Fruit fly (Drosophila melanogaster) whole organism, embryonic: Measurements from ENCODE around the gene CG32196.

Experiments used
- Abd-B ChIP-seq: fragments of 200-800 bp; sonication (Bioruptor generic); optimal IDR thresholded peaks from 2 replicates; lab custom pipeline; 2018; ENCODE audit warnings: missing biosample characterization, mild to moderate bottlenecking, missing genetic modification characterization, moderate library complexity
- B-H2 ChIP-seq: fragments of 200-800 bp; sonication (Bioruptor generic); optimal IDR thresholded peaks from 2 replicates; lab custom pipeline; 2018; ENCODE audit warnings: missing biosample characterization, mild to moderate bottlenecking, missing genetic modification characterization
- CG10209 ChIP-seq: fragments of 200-800 bp; sonication (Bioruptor generic); optimal IDR thresholded peaks from 3 replicates; lab custom pipeline; 2017; ENCODE audit warnings: missing biosample characterization, mild to moderate bottlenecking, missing genetic modification characterization, missing genetic modification reagents
- CG10366 ChIP-seq: fragments of 200-800 bp; sonication (Bioruptor generic); IDR thresholded peaks from 2 replicates; pipeline ENCODE4 v1.3.6; 2022; ENCODE audit warnings: missing biosample characterization, missing genetic modification characterization
- CG10979 ChIP-seq: fragments of 200-800 bp; sonication (Bioruptor generic); optimal IDR thresholded peaks from 2 replicates; lab custom pipeline; 2018; ENCODE audit warnings: missing biosample characterization, mild to moderate bottlenecking, missing genetic modification characterization, moderate library complexity
- CG11504 ChIP-seq: fragments of 200-800 bp; sonication (Bioruptor generic); optimal IDR thresholded peaks from 3 replicates; lab custom pipeline; 2019; ENCODE audit warnings: missing biosample characterization, mild to moderate bottlenecking, missing genetic modification characterization, moderate library complexity
- CG11723 ChIP-seq: fragments of 200-800 bp; sonication (Bioruptor generic); optimal IDR thresholded peaks from 2 replicates; lab custom pipeline; 2017; ENCODE audit warnings: missing biosample characterization, mild to moderate bottlenecking, missing genetic modification characterization
- CG12155 ChIP-seq: fragments of 200-800 bp; sonication (Bioruptor generic); optimal IDR thresholded peaks from 3 replicates; lab custom pipeline; 2016; ENCODE audit warnings: missing biosample characterization, missing genetic modification characterization
- CG13123 ChIP-seq: fragments of 200-800 bp; sonication (Bioruptor generic); optimal IDR thresholded peaks from 2 replicates; lab custom pipeline; 2016; ENCODE audit warnings: missing biosample characterization, missing genetic modification characterization
- CG15514 ChIP-seq: fragments of 200-800 bp; sonication (Bioruptor generic); optimal IDR thresholded peaks from 3 replicates; lab custom pipeline; 2017; ENCODE audit warnings: missing biosample characterization, missing genetic modification characterization, mild to moderate bottlenecking, moderate library complexity, missing genetic modification reagents
- CG15696 ChIP-seq: fragments of 200-800 bp; sonication (Bioruptor generic); optimal IDR thresholded peaks from 2 replicates; lab custom pipeline; 2019; ENCODE audit warnings: missing biosample characterization, mild to moderate bottlenecking, missing genetic modification characterization, moderate library complexity
- CG17361 ChIP-seq: fragments of 200-800 bp; sonication (Bioruptor generic); IDR thresholded peaks from 3 replicates; pipeline ENCODE4 v1.3.6; 2022; ENCODE audit warnings: missing biosample characterization, missing genetic modification characterization
- CG2120 ChIP-seq: fragments of 200-800 bp; sonication (Bioruptor generic); optimal IDR thresholded peaks from 3 replicates; lab custom pipeline; 2016; ENCODE audit warnings: missing biosample characterization, missing genetic modification characterization
- CG3065 ChIP-seq: fragments of 200-800 bp; sonication (Bioruptor generic); optimal IDR thresholded peaks from 2 replicates; lab custom pipeline; 2016; ENCODE audit warnings: missing biosample characterization, missing genetic modification characterization
- CG4404 ChIP-seq: fragments of 200-800 bp; sonication (Bioruptor generic); IDR thresholded peaks from 2 replicates; pipeline ENCODE4 v1.3.6; 2022; ENCODE audit warnings: missing biosample characterization, missing genetic modification characterization
- CG5245 ChIP-seq: fragments of 200-800 bp; sonication (Bioruptor generic); optimal IDR thresholded peaks from 3 replicates; lab custom pipeline; 2016; ENCODE audit warnings: missing biosample characterization, missing genetic modification characterization
- CG6689 ChIP-seq: fragments of 200-800 bp; sonication (Bioruptor generic); IDR thresholded peaks from 2 replicates; pipeline ENCODE4 v1.3.6; 2022; ENCODE audit warnings: missing biosample characterization, missing genetic modification characterization
- CG7372 ChIP-seq: fragments of 200-800 bp; sonication (Bioruptor generic); IDR thresholded peaks from 2 replicates; pipeline ENCODE4 v1.3.6; 2022; ENCODE audit warnings: missing biosample characterization, missing genetic modification characterization
- CG7839 ChIP-seq: fragments of 200-800 bp; sonication (Bioruptor generic); optimal IDR thresholded peaks from 3 replicates; lab custom pipeline; 2018; ENCODE audit warnings: missing biosample characterization, mild to moderate bottlenecking, missing genetic modification characterization, moderate library complexity
- CG8388 ChIP-seq: fragments of 200-800 bp; sonication (Bioruptor generic); optimal IDR thresholded peaks from 2 replicates; lab custom pipeline; 2019; ENCODE audit warnings: missing biosample characterization, mild to moderate bottlenecking, missing genetic modification characterization, moderate library complexity
- CG9609 ChIP-seq: fragments of 200-800 bp; sonication (Bioruptor generic); optimal IDR thresholded peaks from 3 replicates; lab custom pipeline; 2016; ENCODE audit warnings: missing biosample characterization, missing genetic modification characterization
- CG9797 ChIP-seq: fragments of 200-800 bp; sonication (Bioruptor generic); optimal IDR thresholded peaks from 3 replicates; lab custom pipeline; 2018; ENCODE audit warnings: missing biosample characterization, mild to moderate bottlenecking, missing genetic modification characterization
- CG9876 ChIP-seq: fragments of 200-800 bp; sonication (Bioruptor generic); optimal IDR thresholded peaks from 2 replicates; lab custom pipeline; 2016; ENCODE audit warnings: missing biosample characterization, missing genetic modification characterization
- CkIIα-i1 ChIP-seq: fragments of 200-800 bp; sonication (Bioruptor generic); IDR thresholded peaks from 2 replicates; pipeline ENCODE4 v1.3.6; 2022; ENCODE audit warnings: missing biosample characterization, missing genetic modification characterization
- CrebB ChIP-seq: fragments of 200-800 bp; sonication (Bioruptor generic); optimal IDR thresholded peaks from 3 replicates; lab custom pipeline; 2018; ENCODE audit warnings: missing biosample characterization, mild to moderate bottlenecking, missing genetic modification characterization
- Doc2 ChIP-seq: fragments of 200-800 bp; sonication (Bioruptor generic); IDR thresholded peaks from 2 replicates; pipeline ENCODE4 v1.3.6; 2022; ENCODE audit warnings: missing biosample characterization, missing genetic modification characterization
- Dp ChIP-seq: fragments of 200-800 bp; sonication (Bioruptor generic); optimal IDR thresholded peaks from 2 replicates; lab custom pipeline; 2018; ENCODE audit warnings: missing biosample characterization, mild to moderate bottlenecking, missing genetic modification characterization, moderate library complexity
- HLHmδ ChIP-seq: fragments of 200-800 bp; sonication (Bioruptor generic); optimal IDR thresholded peaks from 2 replicates; lab custom pipeline; 2018; ENCODE audit warnings: missing biosample characterization, mild to moderate bottlenecking, missing genetic modification characterization, moderate library complexity
- Hey ChIP-seq: fragments of 200-800 bp; sonication (Bioruptor generic); optimal IDR thresholded peaks from 3 replicates; lab custom pipeline; 2018; ENCODE audit warnings: missing biosample characterization, mild to moderate bottlenecking, missing genetic modification characterization
- Hr51 ChIP-seq, 2 experiments: fragments of 200-800 bp; sonication (Bioruptor generic); optimal IDR thresholded peaks; 2 replicates in 1 of 2; 3 replicates in 1 of 2; lab custom pipeline; 2016 to 2018; ENCODE audit warnings: missing biosample characterization in 2 of 2, missing genetic modification characterization in 2 of 2, mild to moderate bottlenecking in 1 of 2, moderate library complexity in 1 of 2
- NfI ChIP-seq: fragments of 200-800 bp; sonication (Bioruptor generic); optimal IDR thresholded peaks from 3 replicates; lab custom pipeline; 2018; ENCODE audit warnings: missing biosample characterization, mild to moderate bottlenecking, missing genetic modification characterization, moderate library complexity
- Oli ChIP-seq: fragments of 200-800 bp; sonication (Bioruptor generic); optimal IDR thresholded peaks from 2 replicates; lab custom pipeline; 2018; ENCODE audit warnings: missing biosample characterization, mild to moderate bottlenecking, missing genetic modification characterization, moderate library complexity
- Opbp ChIP-seq: fragments of 200-800 bp; sonication (Bioruptor generic); IDR thresholded peaks from 3 replicates; pipeline ENCODE4 v1.3.6; 2022; ENCODE audit warnings: missing biosample characterization, missing genetic modification characterization; ENCODE audit not compliant: partially characterized antibody
- Rx ChIP-seq: fragments of 200-800 bp; sonication (Bioruptor generic); IDR thresholded peaks from 2 replicates; pipeline ENCODE4 v1.3.6; 2022; ENCODE audit warnings: missing biosample characterization, missing genetic modification characterization
- Sry-β ChIP-seq: fragments of 200-800 bp; sonication (Bioruptor generic); optimal IDR thresholded peaks from 2 replicates; lab custom pipeline; 2018; ENCODE audit warnings: missing biosample characterization, mild to moderate bottlenecking, missing genetic modification characterization, moderate library complexity
- Taf1 ChIP-seq: fragments of 200-800 bp; sonication (Bioruptor generic); IDR thresholded peaks from 2 replicates; pipeline ENCODE4 v1.3.6; 2022; ENCODE audit warnings: missing biosample characterization, missing genetic modification characterization
- Xrp1 ChIP-seq: fragments of 200-800 bp; sonication (Bioruptor generic); IDR thresholded peaks from 2 replicates; pipeline ENCODE4 v1.3.6; 2022; ENCODE audit warnings: missing biosample characterization, missing genetic modification characterization
- az2 ChIP-seq: fragments of 200-800 bp; sonication (Bioruptor generic); optimal IDR thresholded peaks from 3 replicates; lab custom pipeline; 2016; ENCODE audit warnings: missing biosample characterization, missing genetic modification characterization
- ci ChIP-seq: fragments of 200-800 bp; sonication (Bioruptor generic); IDR thresholded peaks from 3 replicates; pipeline ENCODE4 v1.3.6; 2022; ENCODE audit warnings: missing biosample characterization, missing genetic modification characterization
- crol ChIP-seq: fragments of 200-800 bp; sonication (Bioruptor generic); IDR thresholded peaks from 2 replicates; pipeline ENCODE4 v1.3.6; 2022; ENCODE audit warnings: missing biosample characterization, missing genetic modification characterization
- en ChIP-seq: fragments of 200-800 bp; sonication (Bioruptor generic); optimal IDR thresholded peaks from 2 replicates; lab custom pipeline; 2016; ENCODE audit warnings: missing biosample characterization, missing genetic modification characterization
- ftz-f1 ChIP-seq: fragments of 200-800 bp; sonication (Bioruptor generic); optimal IDR thresholded peaks from 2 replicates; lab custom pipeline; 2016; ENCODE audit warnings: missing biosample characterization, missing genetic modification characterization
- gfzf ChIP-seq: fragments of 200-800 bp; sonication (Bioruptor generic); optimal IDR thresholded peaks from 2 replicates; lab custom pipeline; 2016; ENCODE audit warnings: missing biosample characterization, mild to moderate bottlenecking, missing genetic modification characterization, moderate library complexity
- ham ChIP-seq: fragments of 200-800 bp; sonication (Bioruptor generic); IDR thresholded peaks from 2 replicates; pipeline ENCODE4 v1.3.6; 2022; ENCODE audit warnings: missing biosample characterization, missing genetic modification characterization
- jigr1 ChIP-seq: fragments of 200-800 bp; sonication (Bioruptor generic); IDR thresholded peaks from 3 replicates; pipeline ENCODE4 v1.3.6; 2022; ENCODE audit warnings: missing biosample characterization, missing genetic modification characterization
- jing ChIP-seq: fragments of 200-800 bp; sonication (Bioruptor generic); optimal IDR thresholded peaks from 2 replicates; lab custom pipeline; 2018; ENCODE audit warnings: missing biosample characterization, mild to moderate bottlenecking, missing genetic modification characterization
- lmd ChIP-seq: fragments of 200-800 bp; sonication (Bioruptor generic); IDR thresholded peaks from 2 replicates; pipeline ENCODE4 v1.3.6; 2022; ENCODE audit warnings: missing biosample characterization, missing genetic modification characterization
- nmo ChIP-seq: fragments of 200-800 bp; sonication (Bioruptor generic); optimal IDR thresholded peaks from 2 replicates; lab custom pipeline; 2018; ENCODE audit warnings: missing biosample characterization, mild to moderate bottlenecking, missing genetic modification characterization, moderate library complexity
- shn ChIP-seq: fragments of 200-800 bp; sonication (Bioruptor generic); optimal IDR thresholded peaks from 3 replicates; lab custom pipeline; 2016; ENCODE audit warnings: missing biosample characterization, missing genetic modification characterization
- so ChIP-seq: fragments of 200-800 bp; sonication (Bioruptor generic); IDR thresholded peaks from 3 replicates; pipeline ENCODE4 v1.3.6; 2022; ENCODE audit warnings: missing biosample characterization, missing genetic modification characterization
- wor ChIP-seq: fragments of 200-800 bp; sonication (Bioruptor generic); IDR thresholded peaks from 2 replicates; pipeline ENCODE4 v1.3.6; 2022; ENCODE audit warnings: missing biosample characterization, missing genetic modification characterization

Gene CG32196

dm6 chr3L:18460987-18461403 lies at the start of gene CG32196 (continued):
- no peak for TF ChIP-seq CG9609 (GFP tag; lab: Kevin White, UChicago)
- TF ChIP-seq lmd (GFP tag; lab: Robert Waterston, UW): peak; percentile 88
- peak; percentile 72 for TF ChIP-seq az2
- TF ChIP-seq CG15696 (tag; lab: Kevin White, UChicago): peak; percentile 69
- TF ChIP-seq gfzf (GFP tag; lab: Kevin White, UChicago): no peak
- no peak for TF ChIP-seq ham (GFP tag; lab: Robert Waterston, UW)
- TF ChIP-seq CG10209 (GFP tag; lab: Kevin White, UChicago): peak; percentile 84
- TF ChIP-seq CG10366 (GFP tag; lab: Robert Waterston, UW): peak; percentile 82
- peak; percentile 40; the same call in 1 of the 2 replicates for TF ChIP-seq Rx (GFP tag; lab: Robert Waterston, UW)
- TF ChIP-seq so (GFP tag; lab: Robert Waterston, UW): no peak; the same call in 2 of the 3 replicates
- TF ChIP-seq CG11723: peak; percentile 46
- peak; percentile 88 for TF ChIP-seq Oli
- peak; percentile 64 for TF ChIP-seq CrebB
- TF ChIP-seq shn: no peak
- no peak for TF ChIP-seq Opbp (GFP tag; lab: Robert Waterston, UW)
- peak; percentile 89 for TF ChIP-seq CG10979 (tag; lab: Kevin White, UChicago)
- peak in 1 of 2 experiments; percentile 94 for TF ChIP-seq Hr51 (GFP tag; optimal IDR thresholded peaks at IDR 0.05; lab: Kevin White, UChicago)
- TF ChIP-seq CG3065: peak; percentile 3
- no peak for TF ChIP-seq CkIIα-i1 (GFP tag; lab: Robert Waterston, UW)
- TF ChIP-seq CG5245 (GFP tag; lab: Kevin White, UChicago): peak; percentile 19
- TF ChIP-seq wor (GFP tag; lab: Robert Waterston, UW): peak; percentile 77
- TF ChIP-seq CG11504 (tag; lab: Kevin White, UChicago): peak; percentile 92
- TF ChIP-seq ftz-f1: no peak
- TF ChIP-seq Abd-B (GFP tag; lab: Kevin White, UChicago): peak; percentile 77
- TF ChIP-seq jigr1 (GFP tag; lab: Robert Waterston, UW): peak; percentile 19; the same call in 1 of the 3 replicates
- no peak for TF ChIP-seq en (GFP tag; lab: Kevin White, UChicago)
- TF ChIP-seq CG13123 (GFP tag; lab: Kevin White, UChicago): peak; percentile 60
- TF ChIP-seq Sry-β: peak; percentile 35
- peak; percentile 95 for TF ChIP-seq nmo (GFP tag; lab: Kevin White, UChicago)
- TF ChIP-seq CG17361 (GFP tag; lab: Robert Waterston, UW): peak; percentile 94
- TF ChIP-seq CG6689 (GFP tag; lab: Robert Waterston, UW): peak; percentile 88
- peak; percentile 70 for TF ChIP-seq CG12155 (GFP tag; lab: Kevin White, UChicago)
- TF ChIP-seq CG9876: no peak
- TF ChIP-seq crol (GFP tag; lab: Robert Waterston, UW): no peak
- TF ChIP-seq CG9797 (GFP tag; lab: Kevin White, UChicago): no peak
- no peak for TF ChIP-seq Dp
- peak; percentile 59 for TF ChIP-seq Taf1 (GFP tag; lab: Robert Waterston, UW)
- TF ChIP-seq CG7839 (tag; lab: Kevin White, UChicago): peak; percentile 93
- TF ChIP-seq CG2120 (GFP tag; lab: Kevin White, UChicago): peak; percentile 74
- TF ChIP-seq jing (GFP tag; lab: Kevin White, UChicago): peak; percentile 8
- TF ChIP-seq Hey (tag; lab: Kevin White, UChicago): no peak
- TF ChIP-seq NfI (GFP tag; lab: Kevin White, UChicago): peak; percentile 73
- TF ChIP-seq CG4404 (GFP tag; lab: Robert Waterston, UW): peak; percentile 38; the same call in 1 of the 2 replicates
- peak; percentile 77; the same call in 2 of the 3 replicates for TF ChIP-seq ci (GFP tag; lab: Robert Waterston, UW)
- no peak for TF ChIP-seq HLHmδ (GFP tag; lab: Kevin White, UChicago)
- TF ChIP-seq CG15514 (GFP tag; lab: Kevin White, UChicago): peak; percentile 48
- TF ChIP-seq Xrp1 (GFP tag; lab: Robert Waterston, UW): peak; percentile 91
- TF ChIP-seq CG7372 (GFP tag; lab: Robert Waterston, UW): peak; percentile 88
- peak; percentile 53 for TF ChIP-seq B-H2 (GFP tag; lab: Kevin White, UChicago)
- TF ChIP-seq Doc2 (GFP tag; lab: Robert Waterston, UW): no peak
- peak; percentile 89 for TF ChIP-seq CG8388 (GFP tag; lab: Kevin White, UChicago)
